Fruit fly (Drosophila melanogaster): ENCODE results near the gene rdx.

rdx gene

dm6 chr3R:13984922-13985581 lies 46.8 kb downstream of the rdx start (continued):
- TF ChIP-seq CG1647 (GFP tag; optimal IDR thresholded peaks at IDR 0.05) (no peak), Opbp (GFP tag; IDR thresholded peaks at IDR 0.05; ENCODE audit: partially characterized antibody) (no peak), D19B (GFP tag; optimal IDR thresholded peaks at IDR 0.05) (no peak), CG9727 (GFP tag; optimal IDR thresholded peaks at IDR 0.05) (peak; percentile 92), crol (GFP tag; IDR thresholded peaks at IDR 0.05) (no peak), CG14965 (GFP tag; optimal IDR thresholded peaks at IDR 0.05; ENCODE audit: borderline replicate concordance) (no peak), D19A (tag; optimal IDR thresholded peaks at IDR 0.05) (peak; percentile 79), tup (GFP tag; optimal IDR thresholded peaks at IDR 0.05) (peak; percentile 21), CG14860 (GFP tag; IDR thresholded peaks at IDR 0.05; ENCODE audit: partially characterized antibody) (no peak), CG17829 (tag; optimal IDR thresholded peaks at IDR 0.05) (peak; percentile 92), Fer2 (tag; optimal IDR thresholded peaks at IDR 0.05) (no peak), Lim3 (GFP tag; IDR thresholded peaks at IDR 0.05) (no peak), wor (GFP tag; IDR thresholded peaks at IDR 0.05) (0 out of 2 replicates have a peak, but pooled peaks have one; percentile 31), CG12659 (GFP tag; optimal IDR thresholded peaks at IDR 0.05) (peak; percentile 19), corto (GFP tag; optimal IDR thresholded peaks at IDR 0.05) (no peak), CG9437 (GFP tag; optimal IDR thresholded peaks at IDR 0.05) (peak; percentile 58), rib (GFP tag; IDR thresholded peaks at IDR 0.05) (0 out of 2 replicates have a peak, but pooled peaks have one; percentile 9), CG6272 (GFP tag; IDR thresholded peaks at IDR 0.05) (peak; percentile 36; the same call in 1 of the 2 replicates), sens-2 (GFP tag; IDR thresholded peaks at IDR 0.05) (no peak), Gug (GFP tag; IDR thresholded peaks at IDR 0.05) (peak; percentile 42; the same call in 1 of the 4 replicates), gce (GFP tag; IDR thresholded peaks at IDR 0.05) (peak; percentile 41; the same call in 1 of the 3 replicates), CG10147 (GFP tag; optimal IDR thresholded peaks at IDR 0.05) (peak; percentile 49), fd3F (GFP tag; optimal IDR thresholded peaks at IDR 0.05) (peak; percentile 33), dpn (GFP tag; optimal IDR thresholded peaks at IDR 0.05) (peak; percentile 64 to 70), C15 (GFP tag; IDR thresholded peaks at IDR 0.05) (no peak), CG15696 (tag; optimal IDR thresholded peaks at IDR 0.05) (peak; percentile 97), CG33213 (GFP tag; optimal IDR thresholded peaks at IDR 0.05) (peak; percentile 55), seq (GFP tag; IDR thresholded peaks at IDR 0.05) (peak; percentile 54; the same call in 1 of the 2 replicates), CG7372 (GFP tag; IDR thresholded peaks at IDR 0.05) (0 out of 2 replicates have a peak, but pooled peaks have one; percentile 10), CG12219 (GFP tag; optimal IDR thresholded peaks at IDR 0.05) (peak; percentile 53), CG2712 (tag; optimal IDR thresholded peaks at IDR 0.05) (peak; percentile 91), gfzf (GFP tag; optimal IDR thresholded peaks at IDR 0.05) (no peak), crc (GFP tag; optimal IDR thresholded peaks at IDR 0.05) (no peak), CG11723 (GFP tag; optimal IDR thresholded peaks at IDR 0.05) (peak; percentile 36), ato (GFP tag; IDR thresholded peaks at IDR 0.05; ENCODE audit: partially characterized antibody) (no peak), CG8924 (tag; optimal IDR thresholded peaks at IDR 0.05) (peak; percentile 86), CG7786 (GFP tag; optimal IDR thresholded peaks at IDR 0.05) (peak; percentile 43), CG8944 (GFP tag; optimal IDR thresholded peaks at IDR 0.05) (peak; percentile 66), sug (tag; optimal IDR thresholded peaks at IDR 0.05) (no peak), CG32772 (GFP tag; IDR thresholded peaks at IDR 0.05) (peak; percentile 73), CG3995 (GFP tag; optimal IDR thresholded peaks at IDR 0.05) (no peak), vfl (GFP tag; optimal IDR thresholded peaks at IDR 0.05) (peak; percentile 42), CG10959 (GFP tag; IDR thresholded peaks at IDR 0.05) (peak; percentile 85), phol (tag; optimal IDR thresholded peaks at IDR 0.05) (peak; percentile 85), CG10431 (GFP tag; optimal IDR thresholded peaks at IDR 0.05) (no peak), Myb (GFP tag; optimal IDR thresholded peaks at IDR 0.05) (peak; percentile 5), CG30403 (GFP tag; optimal IDR thresholded peaks at IDR 0.05) (peak; percentile 74), CG17612 (GFP tag; IDR thresholded peaks at IDR 0.05) (no peak), CG3163 (GFP tag; optimal IDR thresholded peaks at IDR 0.05) (no peak), Antp (GFP tag; optimal IDR thresholded peaks at IDR 0.05) (peak; percentile 55)

All from whole organism, embryonic.